Fruit fly (Drosophila melanogaster) whole organism, adult: ENCODE measurements around the gene CG46307.

Source experiments
- CG11617 ChIP-seq: fragments of 200-800 bp; sonication (Bioruptor generic); optimal IDR thresholded peaks from 2 replicates; lab custom pipeline; 2017; ENCODE audit warnings: mild to moderate bottlenecking, missing biosample characterization, missing genetic modification reagents, missing genetic modification characterization
- CG12768 ChIP-seq: fragments of 200-800 bp; sonication (Bioruptor generic); optimal IDR thresholded peaks from 2 replicates; lab custom pipeline; 2017; ENCODE audit warnings: missing biosample characterization, missing genetic modification characterization, mild to moderate bottlenecking, moderate library complexity, missing genetic modification reagents
- CG14711 ChIP-seq: fragments of 200-800 bp; sonication (Bioruptor generic); optimal IDR thresholded peaks from 2 replicates; lab custom pipeline; 2018; ENCODE audit warnings: missing biosample characterization, mild to moderate bottlenecking, missing genetic modification characterization, moderate library complexity
- CG1620 ChIP-seq: fragments of 200-800 bp; sonication (Bioruptor generic); optimal IDR thresholded peaks from 2 replicates; lab custom pipeline; 2016; ENCODE audit warnings: missing biosample characterization, missing genetic modification characterization
- CG33017 ChIP-seq: fragments of 200-800 bp; sonication (Bioruptor generic); optimal IDR thresholded peaks from 2 replicates; lab custom pipeline; 2018; ENCODE audit warnings: missing biosample characterization, mild to moderate bottlenecking, missing genetic modification characterization, moderate library complexity
- CG5204 ChIP-seq: fragments of 200-800 bp; sonication (Bioruptor generic); optimal IDR thresholded peaks from 2 replicates; lab custom pipeline; 2016; ENCODE audit warnings: missing biosample characterization, missing genetic modification characterization
- CG7045 ChIP-seq: fragments of 200-800 bp; sonication (Bioruptor generic); optimal IDR thresholded peaks from 2 replicates; lab custom pipeline; 2017; ENCODE audit warnings: missing biosample characterization, mild to moderate bottlenecking, missing genetic modification characterization
- CG7101 ChIP-seq: fragments of 200-800 bp; sonication (Bioruptor generic); optimal IDR thresholded peaks from 2 replicates; lab custom pipeline; 2018; ENCODE audit warnings: missing biosample characterization, mild to moderate bottlenecking, missing genetic modification characterization, moderate library complexity
- Clk ChIP-seq: fragments of 200-800 bp; sonication (Bioruptor generic); optimal IDR thresholded peaks from 2 replicates; lab custom pipeline; 2017; ENCODE audit warnings: missing biosample characterization, missing genetic modification characterization
- Crg-1 ChIP-seq: fragments of 200-800 bp; sonication (Bioruptor generic); optimal IDR thresholded peaks from 2 replicates; lab custom pipeline; 2016; ENCODE audit warnings: missing biosample characterization, missing genetic modification characterization
- Hr96 ChIP-seq: fragments of 200-800 bp; sonication (Bioruptor generic); optimal IDR thresholded peaks from 2 replicates; lab custom pipeline; 2016; ENCODE audit warnings: missing biosample characterization, missing genetic modification characterization
- Mnt ChIP-seq: fragments of 200-800 bp; sonication (Bioruptor generic); optimal IDR thresholded peaks from 2 replicates; lab custom pipeline; 2016; ENCODE audit warnings: missing biosample characterization, mild to moderate bottlenecking, missing genetic modification characterization
- bab1 ChIP-seq: fragments of 200-800 bp; sonication (Bioruptor generic); optimal IDR thresholded peaks from 3 replicates; lab custom pipeline; 2019; ENCODE audit warnings: missing biosample characterization, mild to moderate bottlenecking, missing genetic modification characterization, moderate library complexity
- cic ChIP-seq: fragments of 200-800 bp; sonication (Bioruptor generic); optimal IDR thresholded peaks from 2 replicates; lab custom pipeline; 2017; ENCODE audit warnings: missing biosample characterization, mild to moderate bottlenecking, missing genetic modification characterization, moderate library complexity
- cnc ChIP-seq, 2 experiments: fragments of >200 bp; optimal IDR thresholded peaks; 2 replicates each; lab custom pipeline; 2017
- kay ChIP-seq: fragments of 200-800 bp; sonication (Bioruptor generic); peaks from one replicate; lab custom pipeline; 2016; ENCODE audit warnings: missing biosample characterization, missing genetic modification characterization, borderline replicate concordance
- ovo ChIP-seq: fragments of 200-800 bp; sonication (Bioruptor generic); optimal IDR thresholded peaks from 2 replicates; lab custom pipeline; 2016; ENCODE audit warnings: missing biosample characterization, missing genetic modification characterization
- pad ChIP-seq: fragments of 200-800 bp; sonication (Bioruptor generic); optimal IDR thresholded peaks from 3 replicates; lab custom pipeline; 2017; ENCODE audit warnings: missing biosample characterization, missing genetic modification characterization, mild to moderate bottlenecking, moderate library complexity, missing genetic modification reagents
- tj ChIP-seq: fragments of 200-800 bp; sonication (Bioruptor generic); optimal IDR thresholded peaks from 3 replicates; lab custom pipeline; 2017; ENCODE audit warnings: missing biosample characterization, mild to moderate bottlenecking, missing genetic modification characterization, moderate library complexity
- toe ChIP-seq: fragments of 200-800 bp; sonication (Bioruptor generic); optimal IDR thresholded peaks from 2 replicates; lab custom pipeline; 2016; ENCODE audit warnings: missing biosample characterization, missing genetic modification characterization

CG46307 gene

DNA sequence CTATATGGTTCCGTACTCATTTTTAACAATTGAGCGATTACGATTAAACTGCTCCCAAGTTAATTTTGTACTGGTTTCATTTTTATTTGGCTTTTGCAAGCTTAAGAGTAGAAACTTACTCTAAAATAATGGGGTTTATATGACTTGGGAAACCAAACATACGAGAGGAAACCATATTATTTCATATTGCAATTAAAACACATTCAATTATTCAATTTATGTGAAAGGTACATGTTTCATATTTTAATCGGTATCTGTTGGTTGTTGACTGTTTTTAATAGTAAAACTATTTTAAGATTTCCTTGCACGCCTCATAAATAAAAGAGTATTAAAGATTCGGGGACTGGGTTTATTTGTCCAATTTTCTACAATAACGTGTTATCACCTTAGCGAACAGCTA lies 20.1 kb upstream of the CG46307 start, which contains the start of gene CG33510:
Gene CG33510, minus strand, starts transcription at position 59 of the 400 bp plus-strand sequence.
- no peak for TF ChIP-seq pad (GFP tag; lab: Kevin White, UChicago)
- peak; percentile 6 for TF ChIP-seq CG14711 (tag; lab: Kevin White, UChicago)
- TF ChIP-seq cic = peak; percentile 8
- peak; percentile 24 for TF ChIP-seq CG11617 (GFP tag; lab: Kevin White, UChicago)

- no peak for TF ChIP-seq CG11617 (GFP tag; lab: Kevin White, UChicago)
- TF ChIP-seq bab1 (GFP tag; lab: Kevin White, UChicago) = no peak
- no peak for TF ChIP-seq cic
- TF ChIP-seq toe = no peak
Observed at dm6 chr2L:21086406-21086805, 18.0 kb upstream of the CG46307 start, which contains the start of gene CG33509. Gene CG33509, minus strand, starts transcription at chr2L:21086506.

DNA sequence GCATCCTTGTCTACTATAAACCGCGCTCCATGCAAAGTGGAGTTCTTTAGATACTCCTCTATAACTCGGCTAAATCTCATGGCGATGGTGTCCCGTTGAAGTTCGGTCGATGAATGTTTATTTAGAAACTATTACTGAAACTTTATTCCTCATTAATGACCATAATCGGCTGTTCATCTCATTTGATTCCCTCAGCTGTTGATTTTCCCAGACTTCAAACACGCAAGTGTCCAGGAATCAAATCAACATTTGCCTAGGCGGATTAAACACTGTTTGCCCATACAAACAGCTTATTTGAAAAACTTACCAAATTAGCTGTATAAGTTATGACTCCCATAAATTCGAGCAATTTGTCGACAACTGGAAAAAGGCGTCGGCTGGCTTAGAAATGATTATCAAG lies 15.7 kb upstream of the CG46307 start, which contains the start of gene ppk13:
Gene ppk13, minus strand, starts transcription at position 101 of the 400 bp plus-strand sequence.
- TF ChIP-seq pad (GFP tag; lab: Kevin White, UChicago) (no peak), kay (GFP tag; lab: Kevin White, UChicago) (peak; percentile 15), ovo (GFP tag; lab: Kevin White, UChicago) (no peak), tj (GFP tag; lab: Kevin White, UChicago) (no peak)

DNA sequence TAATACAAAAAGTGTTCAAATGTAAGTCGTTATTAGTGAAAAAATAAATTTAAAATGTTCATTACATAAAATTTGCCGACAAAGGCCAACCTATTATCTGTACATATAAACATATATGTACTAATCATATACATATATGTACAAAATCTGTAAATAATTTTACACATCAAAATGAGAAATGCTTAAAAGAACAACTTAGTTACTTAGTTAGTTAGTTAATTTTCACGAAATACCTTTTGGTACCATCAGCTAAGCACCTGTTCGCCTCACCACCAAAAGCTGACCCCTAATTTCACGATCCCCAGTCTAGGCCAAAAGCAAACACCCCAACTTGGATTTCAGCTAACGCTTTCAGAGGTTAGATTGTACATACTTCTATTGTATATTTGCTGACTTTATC lies 15.3 kb upstream of the CG46307 start, which contains the start of gene CG9259:
Gene CG9259, plus strand, starts transcription at position 301 of the 400 bp plus-strand sequence.
- TF ChIP-seq tj (GFP tag; lab: Kevin White, UChicago) = no peak
- no peak for TF ChIP-seq CG7101
- no peak for TF ChIP-seq Clk
- TF ChIP-seq bab1 (GFP tag; lab: Kevin White, UChicago) = no peak
- TF ChIP-seq CG14711 (tag; lab: Kevin White, UChicago) = no peak
- no peak for TF ChIP-seq CG7045 (GFP tag; lab: Kevin White, UChicago)
- no peak for TF ChIP-seq ovo (GFP tag; lab: Kevin White, UChicago)
- no peak for TF ChIP-seq Hr96 (GFP tag; lab: Kevin White, UChicago)
- no peak for TF ChIP-seq kay (GFP tag; lab: Kevin White, UChicago)
- no peak for TF ChIP-seq toe
- TF ChIP-seq pad (GFP tag; lab: Kevin White, UChicago) = no peak
- no peak for TF ChIP-seq CG5204 (GFP tag; lab: Kevin White, UChicago)
- TF ChIP-seq CG1620 (GFP tag; lab: Kevin White, UChicago) = no peak
- TF ChIP-seq CG12768 (GFP tag; lab: Kevin White, UChicago) = no peak
- no peak for TF ChIP-seq cnc (optimal IDR thresholded peaks at IDR 0.05; lab: Kevin White, UChicago)
- TF ChIP-seq cic = no peak
- no peak for TF ChIP-seq Crg-1 (GFP tag; lab: Kevin White, UChicago)

DNA sequence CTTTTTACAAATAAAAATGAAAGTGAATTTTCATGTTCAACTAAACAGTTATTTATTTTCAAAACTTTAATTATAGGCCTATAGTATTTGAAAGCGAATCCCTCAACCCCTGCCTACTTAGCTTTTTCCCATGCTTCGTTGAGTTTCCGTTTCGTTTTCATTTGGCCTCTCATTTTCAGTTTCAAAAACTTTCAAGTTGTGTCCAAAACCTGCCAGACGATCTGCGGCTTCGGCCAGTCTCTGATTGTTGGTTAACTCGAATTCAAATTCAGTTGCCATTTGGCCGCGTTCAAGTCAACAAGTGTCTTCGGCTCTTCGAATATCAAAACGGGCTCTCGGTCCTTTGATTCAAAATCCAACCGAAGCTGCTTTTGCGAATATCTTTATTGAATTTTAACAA lies 13.4 kb upstream of the CG46307 start, which contains the start of gene CG14397:
Gene CG14397, plus strand, starts transcription at position 270 of the 400 bp plus-strand sequence.
- TF ChIP-seq tj (GFP tag; lab: Kevin White, UChicago) (no peak), CG33017 (tag; lab: Kevin White, UChicago) (no peak), toe (no peak), CG7101 (no peak), bab1 (GFP tag; lab: Kevin White, UChicago) (no peak), pad (GFP tag; lab: Kevin White, UChicago) (no peak), cic (no peak), Mnt (GFP tag; lab: Kevin White, UChicago) (no peak), CG11617 (GFP tag; lab: Kevin White, UChicago) (no peak), cnc (optimal IDR thresholded peaks at IDR 0.05; lab: Kevin White, UChicago) (no peak), Clk (no peak), CG7045 (GFP tag; lab: Kevin White, UChicago) (no peak), CG14711 (tag; lab: Kevin White, UChicago) (no peak), ovo (GFP tag; lab: Kevin White, UChicago) (no peak), CG1620 (GFP tag; lab: Kevin White, UChicago) (no peak), CG5204 (GFP tag; lab: Kevin White, UChicago) (no peak), Crg-1 (GFP tag; lab: Kevin White, UChicago) (no peak), kay (GFP tag; lab: Kevin White, UChicago) (no peak), CG12768 (GFP tag; lab: Kevin White, UChicago) (no peak)

- TF ChIP-seq CG11617 (GFP tag; lab: Kevin White, UChicago) (no peak), toe (peak; percentile 17), Mnt (GFP tag; lab: Kevin White, UChicago) (peak; percentile 35), Crg-1 (GFP tag; lab: Kevin White, UChicago) (no peak), CG5204 (GFP tag; lab: Kevin White, UChicago) (peak; percentile 15), ovo (GFP tag; lab: Kevin White, UChicago) (peak; percentile 44), CG12768 (GFP tag; lab: Kevin White, UChicago) (peak; percentile 8), cic (no peak), Hr96 (GFP tag; lab: Kevin White, UChicago) (peak; percentile 16), bab1 (GFP tag; lab: Kevin White, UChicago) (peak; percentile 5), kay (GFP tag; lab: Kevin White, UChicago) (no peak), pad (GFP tag; lab: Kevin White, UChicago) (peak; percentile 36), tj (GFP tag; lab: Kevin White, UChicago) (peak; percentile 4)
Observed at dm6 chr2L:21096448-21096994, 7.8 kb upstream of the CG46307 start, which contains the start of gene CG34136. Gene CG34136, plus strand, starts transcription at chr2L:21096922.
